ENCODE assay signal across 2 worm cellular contexts in genomic region chrV:8923976-8924375, ce11.
TF ChIP-seq lines count a peak whose summit lies in the region.
"Not testable (repeated sequence)": the region's sequence is repeated elsewhere in the genome, so short reads cannot be mapped to it uniquely, and the experiment has no call there.

No protein-coding gene starts in this region.

TF ChIP-seq in whole organism, L1 larva, 84 proteins besides CTCF, POLR2A, EP300 and RAD21:
- TF ChIP-seq nhr-85 (tag; lab: Kevin White, UChicago): peak; percentile 22

TF ChIP-seq in whole organism, young adult, 124 proteins besides CTCF, POLR2A, EP300 and RAD21:
- not testable (repeated sequence) for TF ChIP-seq snpc-4 (GFP tag; optimal IDR thresholded peaks at IDR 0.05; lab: Kevin White, UChicago)
- TF ChIP-seq snpc-4 (tag; optimal IDR thresholded peaks at IDR 0.05; lab: Kevin White, UChicago): peak in 3 of 4 experiments; percentile 2 to 92 (median 89)
- 0 out of 2 replicates have a peak, but pooled peaks have one; percentile 21 for TF ChIP-seq hmg-1.2 (GFP tag; IDR thresholded peaks at IDR 0.05; lab: Robert Waterston, UW)
